Worm (Caenorhabditis elegans): ENCODE measurements around the gene spp-10.

- TF ChIP-seq nhr-76 (tag; optimal IDR thresholded peaks at IDR 0.05) (no peak), lin-13 (tag; optimal IDR thresholded peaks at IDR 0.05) (no peak), ztf-11 (tag; optimal IDR thresholded peaks at IDR 0.05) (no peak), mab-5 (tag; optimal IDR thresholded peaks at IDR 0.05) (no peak), snpc-4 (tag; optimal IDR thresholded peaks at IDR 0.05) (no peak), sptf-1 (tag; optimal IDR thresholded peaks at IDR 0.05) (no peak), pha-4 (tag; optimal IDR thresholded peaks at IDR 0.05) (no peak), ham-2 (GFP tag; optimal IDR thresholded peaks at IDR 0.05) (no peak), unc-62 (GFP tag; optimal IDR thresholded peaks at IDR 0.05) (no peak)
Measured at ce11 chrIV:8514546-8514945, 37.6 kb downstream of the spp-10 start.

All from whole organism, mixed stage, embryonic.